Fruit fly (Drosophila melanogaster) S2 (cell line): ENCODE measurements around the gene CG33293.

Experiments
- CG8478 ChIP-seq: fragments of >200 bp; optimal IDR thresholded peaks from 2 replicates; lab custom pipeline; 2018
- CTCF ChIP-seq, 2 experiments: fragments of >200 bp; optimal IDR thresholded peaks; 2 replicates each; lab custom pipeline; 2018

DNA sequence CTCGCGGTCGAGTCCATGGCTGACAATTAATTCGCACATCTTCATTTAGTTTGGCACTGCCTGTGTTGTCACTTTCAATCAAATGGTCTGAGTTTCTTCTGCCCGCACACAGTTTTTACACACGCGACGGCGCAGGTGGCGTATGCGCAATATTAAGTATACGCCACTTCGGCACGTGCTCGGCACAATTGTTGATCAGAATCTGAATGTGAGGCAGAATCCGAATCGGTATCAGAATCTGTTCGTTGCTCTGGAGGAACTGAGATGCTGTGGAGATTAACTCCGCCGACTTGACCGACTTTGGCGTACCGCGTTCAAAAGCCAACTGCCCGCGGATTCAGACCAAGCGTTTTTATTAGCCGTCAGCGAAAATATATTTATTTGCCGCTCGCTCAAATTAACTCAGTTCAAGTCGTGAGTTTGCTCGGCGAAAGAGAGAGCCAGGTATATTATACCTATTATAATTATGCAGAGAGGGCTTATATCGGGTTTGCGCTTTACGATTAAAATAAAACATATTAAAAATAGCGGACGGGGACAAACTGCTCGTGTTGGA, 39.2 kb upstream of the CG33293 start:
- TF ChIP-seq CG8478, result no peak
- no peak for TF ChIP-seq CTCF (optimal IDR thresholded peaks at IDR 0.05; lab: Kevin White, UChicago)
